Worm (Caenorhabditis elegans): Measurements from ENCODE around the gene lim-4.

DNA sequence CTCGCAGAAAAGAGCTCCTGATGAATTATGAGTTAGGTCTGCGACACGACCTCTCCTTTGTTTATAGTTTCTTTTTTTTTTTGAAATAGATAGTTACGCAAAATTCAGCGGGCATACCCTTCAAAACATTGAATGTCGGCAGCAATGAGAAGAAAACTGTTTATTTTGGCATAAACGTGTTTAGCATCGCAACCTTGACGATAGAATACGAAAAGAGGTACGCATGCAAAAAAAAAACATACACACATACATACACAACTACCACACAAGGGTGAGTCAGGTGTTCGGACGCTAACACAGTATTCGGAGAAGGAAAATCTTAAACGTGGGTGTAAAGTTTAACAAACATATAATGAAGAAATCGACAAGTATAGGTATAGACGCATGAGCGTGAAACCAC is 37.7 kb downstream of the lim-4 start:
- no peak for TF ChIP-seq unc-39 (tag; optimal IDR thresholded peaks at IDR 0.05)
- TF ChIP-seq fkh-10 (GFP tag; optimal IDR thresholded peaks at IDR 0.05), result no peak
- TF ChIP-seq zag-1 (tag; optimal IDR thresholded peaks at IDR 0.05), result no peak
- no peak for TF ChIP-seq nhr-237 (tag; optimal IDR thresholded peaks at IDR 0.05)
- TF ChIP-seq pha-4 (GFP tag; IDR thresholded peaks at IDR 0.05), result no peak
- TF ChIP-seq pha-4 (tag; optimal IDR thresholded peaks at IDR 0.05), result peak; percentile 24
- TF ChIP-seq gei-8 (GFP tag; optimal IDR thresholded peaks at IDR 0.05), result no peak
- TF ChIP-seq aly-2 (tag; optimal IDR thresholded peaks at IDR 0.05), result no peak
- TF ChIP-seq dmd-8 (GFP tag; IDR thresholded peaks at IDR 0.05), result no peak
- TF ChIP-seq Y75B8A.6 (GFP tag; IDR thresholded peaks at IDR 0.05), result no peak
- TF ChIP-seq tag-97 (GFP tag; IDR thresholded peaks at IDR 0.05), result no peak
